Worm (Caenorhabditis elegans) whole organism, L3 larva: ENCODE measurements around the gene ZC190.2.
"Not testable (repeated sequence)": the region's sequence is repeated elsewhere in the genome, so short reads cannot be mapped to it uniquely, and the experiment has no call there.

Source experiments
- R02D3.7 ChIP-seq: fragments of 150-350 bp; optimal IDR thresholded peaks from 2 replicates; lab custom pipeline; 2014; ENCODE audit warnings: missing biosample characterization, missing genetic modification characterization
- ZK546.5 ChIP-seq: sonication (generic microtip); optimal IDR thresholded peaks from 2 replicates; lab custom pipeline; 2017; ENCODE audit warnings: missing biosample characterization, missing genetic modification characterization
- aly-2 ChIP-seq: fragments of 150-350 bp; optimal IDR thresholded peaks from 2 replicates; lab custom pipeline; 2014; ENCODE audit warnings: missing biosample characterization, missing genetic modification characterization
- ceh-28 ChIP-seq: fragments of 150-350 bp; optimal IDR thresholded peaks from 2 replicates; lab custom pipeline; 2014; ENCODE audit warnings: missing biosample characterization, missing genetic modification reagents, missing genetic modification characterization
- ceh-82 ChIP-seq: fragments of 150-350 bp; optimal IDR thresholded peaks from 2 replicates; lab custom pipeline; 2014; ENCODE audit warnings: missing biosample characterization, missing genetic modification characterization
- ceh-9 ChIP-seq: sonication (generic microtip); optimal IDR thresholded peaks from 2 replicates; lab custom pipeline; 2018; ENCODE audit warnings: missing biosample characterization, missing genetic modification characterization
- egl-27 ChIP-seq: sonication (generic microtip); optimal IDR thresholded peaks from 4 replicates; lab custom pipeline; 2017; ENCODE audit warnings: missing biosample characterization, missing genetic modification reagents, missing genetic modification characterization
- elt-1 ChIP-seq: fragments of 150-350 bp; optimal IDR thresholded peaks from 2 replicates; lab custom pipeline; 2014; ENCODE audit warnings: missing biosample characterization, missing genetic modification characterization
- elt-2 ChIP-seq: sonication (generic microtip); optimal IDR thresholded peaks from 2 replicates; lab custom pipeline; 2016; ENCODE audit warnings: missing genetic modification reagents, mild to moderate bottlenecking, missing genetic modification characterization, missing compliant biosample characterization
- elt-3 ChIP-seq, 3 experiments: fragments of 150-350 bp in 1 of 3; sonication (generic microtip) in 2 of 3; optimal IDR thresholded peaks; 2 replicates in 2 of 3; 4 replicates in 1 of 3; lab custom pipeline; 2014 to 2017; ENCODE audit warnings: missing biosample characterization in 3 of 3, missing genetic modification characterization in 3 of 3
- eor-1 ChIP-seq, 2 experiments: fragments of 150-350 bp; optimal IDR thresholded peaks; 2 replicates each; lab custom pipeline; 2014 to 2018; ENCODE audit warnings: missing biosample characterization in 2 of 2, missing genetic modification characterization in 2 of 2
- fkh-10 ChIP-seq: sonication (generic microtip); optimal IDR thresholded peaks from 2 replicates; lab custom pipeline; 2017; ENCODE audit warnings: missing biosample characterization, missing genetic modification reagents, missing genetic modification characterization
- fkh-2 ChIP-seq: fragments of 150-350 bp; optimal IDR thresholded peaks from 2 replicates; lab custom pipeline; 2014; ENCODE audit warnings: missing biosample characterization, missing genetic modification reagents, missing genetic modification characterization
- fos-1 ChIP-seq: fragments of 150-350 bp; optimal IDR thresholded peaks from 2 replicates; lab custom pipeline; 2014; ENCODE audit warnings: missing biosample characterization, missing genetic modification characterization
- lin-15B ChIP-seq: fragments of 150-350 bp; optimal IDR thresholded peaks from 2 replicates; lab custom pipeline; 2014; ENCODE audit warnings: missing biosample characterization, missing genetic modification characterization
- lin-39 ChIP-seq: fragments of 150-350 bp; optimal IDR thresholded peaks from 2 replicates; lab custom pipeline; 2018; ENCODE audit warnings: missing biosample characterization, missing genetic modification reagents, missing genetic modification characterization
- lsy-12 ChIP-seq: sonication (generic microtip); optimal IDR thresholded peaks from 2 replicates; lab custom pipeline; 2016; ENCODE audit warnings: mild to moderate bottlenecking, missing genetic modification characterization, missing compliant biosample characterization
- mdl-1 ChIP-seq: fragments of 150-350 bp; optimal IDR thresholded peaks from 2 replicates; lab custom pipeline; 2014; ENCODE audit warnings: missing biosample characterization, missing genetic modification characterization
- nfya-1 ChIP-seq: sonication (generic microtip); optimal IDR thresholded peaks from 2 replicates; lab custom pipeline; 2017; ENCODE audit warnings: missing genetic modification characterization, mild to moderate bottlenecking, missing compliant biosample characterization, antibody characterized with exemption, moderate library complexity; ENCODE audit not compliant: insufficient read depth
- nhr-11 ChIP-seq: fragments of 150-350 bp; optimal IDR thresholded peaks from 2 replicates; lab custom pipeline; 2014; ENCODE audit warnings: missing biosample characterization, missing genetic modification characterization
- nhr-12 ChIP-seq: fragments of 150-350 bp; optimal IDR thresholded peaks from 2 replicates; lab custom pipeline; 2014; ENCODE audit warnings: missing biosample characterization, missing genetic modification characterization
- nhr-23 ChIP-seq: fragments of 150-350 bp; optimal IDR thresholded peaks from 2 replicates; lab custom pipeline; 2014; ENCODE audit warnings: missing biosample characterization, missing genetic modification reagents, missing genetic modification characterization
- nhr-237 ChIP-seq: fragments of 150-350 bp; optimal IDR thresholded peaks from 2 replicates; lab custom pipeline; 2014; ENCODE audit warnings: missing biosample characterization, missing genetic modification characterization
- nhr-25 ChIP-seq: sonication (generic microtip); optimal IDR thresholded peaks from 2 replicates; lab custom pipeline; 2017; ENCODE audit warnings: missing biosample characterization, missing genetic modification characterization
- nhr-28 ChIP-seq: fragments of 150-350 bp; optimal IDR thresholded peaks from 2 replicates; lab custom pipeline; 2014; ENCODE audit warnings: missing biosample characterization, missing genetic modification characterization
- nhr-43 ChIP-seq: sonication (generic microtip); optimal IDR thresholded peaks from 2 replicates; lab custom pipeline; 2016; ENCODE audit warnings: mild to moderate bottlenecking, missing genetic modification characterization, missing compliant biosample characterization; ENCODE audit not compliant: poor library complexity, severe bottlenecking
- nhr-77 ChIP-seq: fragments of 150-350 bp; optimal IDR thresholded peaks from 2 replicates; lab custom pipeline; 2014; ENCODE audit warnings: missing biosample characterization, missing genetic modification characterization
- pha-4 ChIP-seq: fragments of 150-350 bp; optimal IDR thresholded peaks from 2 replicates; lab custom pipeline; 2014; ENCODE audit warnings: missing biosample characterization, missing genetic modification reagents, missing genetic modification characterization
- pqm-1 ChIP-seq: fragments of 150-350 bp; optimal IDR thresholded peaks from 2 replicates; lab custom pipeline; 2017; ENCODE audit warnings: missing biosample characterization, missing genetic modification characterization, inconsistent platforms
- sea-2 ChIP-seq: fragments of 150-350 bp; sonication (generic microtip); optimal IDR thresholded peaks from 4 replicates; lab custom pipeline; 2014; ENCODE audit warnings: missing biosample characterization, missing genetic modification reagents, missing genetic modification characterization
- skn-1 ChIP-seq: fragments of 150-350 bp; optimal IDR thresholded peaks from 2 replicates; lab custom pipeline; 2014; ENCODE audit warnings: missing biosample characterization, missing genetic modification characterization
- unc-39 ChIP-seq: sonication (generic microtip); optimal IDR thresholded peaks from 4 replicates; lab custom pipeline; 2017; ENCODE audit warnings: missing biosample characterization, missing genetic modification characterization
- unc-62 ChIP-seq: fragments of 150-350 bp; sonication (generic microtip); optimal IDR thresholded peaks from 4 replicates; lab custom pipeline; 2014; ENCODE audit warnings: missing biosample characterization, missing genetic modification reagents, missing genetic modification characterization
- ztf-11 ChIP-seq: fragments of 150-350 bp; optimal IDR thresholded peaks from 2 replicates; lab custom pipeline; 2014; ENCODE audit warnings: missing biosample characterization, missing genetic modification characterization
- ztf-4 ChIP-seq: fragments of 150-350 bp; optimal IDR thresholded peaks from 2 replicates; lab custom pipeline; 2014; ENCODE audit warnings: missing biosample characterization, missing genetic modification characterization

The ZC190.2 gene

DNA sequence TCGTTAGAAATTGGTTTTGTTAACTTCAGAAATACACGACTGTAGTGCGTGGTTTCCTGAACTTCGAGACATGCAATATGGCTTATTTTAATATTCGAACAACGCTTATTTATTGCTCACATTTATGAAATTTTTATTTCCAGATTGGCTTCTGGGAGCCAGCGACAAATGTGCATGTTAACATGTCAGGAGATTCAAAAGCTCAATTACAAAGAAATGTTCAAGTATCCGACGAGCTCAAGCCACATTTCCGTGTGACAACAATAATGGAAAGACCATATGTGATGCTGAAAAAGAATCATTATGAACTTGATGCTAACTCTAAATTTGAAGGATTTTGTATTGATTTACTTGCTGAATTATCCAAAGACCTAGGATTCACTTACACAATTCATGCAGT, 37.2 kb downstream of the ZC190.2 start:
- TF ChIP-seq elt-2 (tag; lab: Kevin White, UChicago) (no peak), nhr-43 (tag; lab: Kevin White, UChicago) (no peak), nhr-23 (no peak), egl-27 (tag; lab: Kevin White, UChicago) (no peak), nhr-237 (tag; lab: Kevin White, UChicago) (no peak), sea-2 (no peak), ZK546.5 (tag; lab: Kevin White, UChicago) (no peak), nhr-25 (tag; lab: Kevin White, UChicago) (no peak), fos-1 (tag; lab: Kevin White, UChicago) (no peak), ceh-9 (tag; lab: Kevin White, UChicago) (no peak), unc-39 (no peak), eor-1 (tag; optimal IDR thresholded peaks at IDR 0.05; lab: Kevin White, UChicago) (no peak), nhr-12 (tag; lab: Kevin White, UChicago) (no peak), fkh-2 (no peak), ceh-82 (no peak), R02D3.7 (no peak), lin-39 (tag; lab: Kevin White, UChicago) (no peak), lsy-12 (tag; lab: Kevin White, UChicago) (no peak), ztf-11 (tag; lab: Kevin White, UChicago) (no peak), skn-1 (tag; lab: Kevin White, UChicago) (no peak)
- TF ChIP-seq, all 47 proteins: peak for 0

DNA sequence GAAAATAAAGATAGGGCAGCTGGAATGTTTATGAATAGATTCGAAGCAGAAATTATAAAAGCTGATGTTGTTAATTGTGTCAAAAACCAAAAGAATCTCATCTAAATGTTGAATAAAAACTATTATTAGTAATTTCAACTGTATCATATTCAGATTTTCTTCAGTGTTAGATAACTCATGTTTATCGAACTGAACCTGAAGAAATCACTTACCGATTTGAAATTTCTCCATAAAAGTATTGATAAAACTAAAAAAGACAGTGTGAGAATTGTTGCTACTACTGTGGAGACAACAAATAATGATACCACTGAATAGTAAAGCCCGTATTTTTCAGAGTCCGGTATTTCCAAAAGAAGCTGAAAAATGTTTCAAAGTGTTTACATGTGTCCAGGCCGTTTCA, 41.0 kb downstream of the ZC190.2 start, which contains the start of gene ZC196.8:
Gene ZC196.8, minus strand, starts transcription at position 101 of the 400 bp plus-strand sequence.
- TF ChIP-seq lin-15B, ceh-9, ztf-4 (tag; lab: Kevin White, UChicago): not testable (repeated sequence)

DNA sequence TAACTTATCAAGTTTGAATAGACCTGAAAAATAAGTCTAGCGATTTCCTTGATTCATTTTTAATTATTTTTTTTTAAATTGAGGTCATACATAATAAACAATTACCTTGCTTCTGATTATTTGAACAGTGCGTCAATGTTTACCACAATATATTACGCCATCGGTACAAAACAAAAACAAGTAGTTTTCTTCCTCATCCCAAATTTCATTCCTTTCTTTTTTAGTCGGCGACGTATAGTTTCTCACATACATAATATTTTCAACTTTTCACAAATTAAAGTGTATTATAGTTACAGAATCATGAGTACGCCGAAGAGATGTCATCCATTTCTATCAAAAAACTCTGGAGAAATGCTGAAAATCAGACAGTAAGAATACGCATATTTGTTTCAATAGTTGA, 45.1 kb downstream of the ZC190.2 start, which contains the start of gene droe-8:
Gene droe-8, plus strand, starts transcription at position 301 of the 400 bp plus-strand sequence.
- TF ChIP-seq elt-2 (tag; lab: Kevin White, UChicago); ceh-9 (tag; lab: Kevin White, UChicago); elt-3 (tag; optimal IDR thresholded peaks at IDR 0.05; lab: Kevin White, UChicago): not testable (repeated sequence)

DNA sequence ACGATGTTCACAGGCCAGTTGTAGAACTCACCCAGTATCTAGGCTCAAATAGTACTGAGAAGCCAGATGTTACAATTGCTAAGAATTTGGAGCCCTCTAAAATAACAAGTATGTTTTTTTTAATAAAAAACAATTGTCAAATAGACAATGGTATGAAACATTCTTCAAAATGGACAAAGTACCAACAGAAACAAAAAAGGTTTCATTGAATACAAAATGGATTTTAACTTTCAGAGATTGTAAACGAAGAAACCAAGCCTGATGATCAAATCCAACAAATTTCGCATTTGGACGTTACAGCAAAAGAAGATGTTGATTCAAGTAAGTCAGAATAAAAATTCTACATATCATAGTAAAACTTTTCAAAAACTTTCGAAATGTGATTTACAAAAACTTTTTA, 45.9 kb downstream of the ZC190.2 start, which contains the start of gene ZC196.9:
Gene ZC196.9, minus strand, starts transcription at position 101 of the 400 bp plus-strand sequence.
- TF ChIP-seq lsy-12 (tag; lab: Kevin White, UChicago): no peak

DNA sequence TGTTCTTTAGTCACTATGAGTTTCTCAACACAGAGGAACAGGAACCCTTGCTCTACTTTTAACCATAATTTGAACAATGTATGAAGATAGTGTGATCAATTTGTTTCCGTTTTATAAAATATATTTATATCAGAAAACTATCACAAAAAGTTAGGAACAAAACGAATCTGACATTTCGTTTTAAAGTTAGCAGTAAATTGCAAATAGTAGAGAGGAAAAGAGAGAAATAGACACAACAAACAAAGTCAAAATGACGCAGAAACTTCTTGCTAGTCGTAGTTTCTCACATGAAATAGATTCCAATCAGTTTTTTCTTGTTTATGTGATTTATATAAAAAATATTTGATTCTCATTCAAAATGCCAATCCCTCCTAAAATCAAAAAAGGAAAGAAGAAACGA, 48.0 kb downstream of the ZC190.2 start, which contains the start of gene ZC196.5:
Gene ZC196.5, plus strand, starts transcription at position 301 of the 400 bp plus-strand sequence.
- no peak for TF ChIP-seq mdl-1 (tag; lab: Kevin White, UChicago)
- no peak for TF ChIP-seq nhr-77
- no peak for TF ChIP-seq R02D3.7
- no peak for TF ChIP-seq aly-2 (tag; lab: Kevin White, UChicago)
- TF ChIP-seq elt-1 (tag; lab: Kevin White, UChicago): no peak
- no peak for TF ChIP-seq nhr-11
- TF ChIP-seq nhr-28 (tag; lab: Kevin White, UChicago): no peak
- TF ChIP-seq pqm-1: no peak
- no peak for TF ChIP-seq unc-39
- no peak for TF ChIP-seq fkh-10 (GFP tag; lab: Kevin White, UChicago)
- TF ChIP-seq eor-1 (tag; optimal IDR thresholded peaks at IDR 0.05; lab: Kevin White, UChicago): no peak
- no peak for TF ChIP-seq fos-1 (tag; lab: Kevin White, UChicago)
- TF ChIP-seq lin-15B (tag; lab: Kevin White, UChicago): no peak
- no peak for TF ChIP-seq elt-3 (tag; optimal IDR thresholded peaks at IDR 0.05; lab: Kevin White, UChicago)
- no peak for TF ChIP-seq ztf-11 (tag; lab: Kevin White, UChicago)
- TF ChIP-seq nhr-43 (tag; lab: Kevin White, UChicago): no peak
- no peak for TF ChIP-seq ceh-28 (tag; lab: Kevin White, UChicago)
- TF ChIP-seq pha-4: no peak
- TF ChIP-seq unc-62: no peak
- no peak for TF ChIP-seq nfya-1 (tag; lab: Kevin White, UChicago)
